Fruit fly (Drosophila melanogaster) whole organism, embryonic: ENCODE data around the gene CG33203.

ENCODE experiments used
- Abd-B ChIP-seq: fragments of 200-800 bp; sonication (Bioruptor generic); optimal IDR thresholded peaks from 2 replicates; lab custom pipeline; 2018; ENCODE audit warnings: missing biosample characterization, mild to moderate bottlenecking, missing genetic modification characterization, moderate library complexity
- Aef1 ChIP-seq: fragments of 200-800 bp; sonication (Bioruptor generic); IDR thresholded peaks from 3 replicates; pipeline ENCODE4 v1.3.6; 2022; ENCODE audit warnings: missing biosample characterization, missing genetic modification characterization
- Antp ChIP-seq: fragments of 200-800 bp; sonication (Bioruptor generic); optimal IDR thresholded peaks from 3 replicates; lab custom pipeline; 2016; ENCODE audit warnings: missing biosample characterization, missing genetic modification characterization
- Atf3 ChIP-seq: fragments of 200-800 bp; sonication (Bioruptor generic); optimal IDR thresholded peaks from 3 replicates; lab custom pipeline; 2016; ENCODE audit warnings: missing biosample characterization, missing genetic modification characterization
- CG10565 ChIP-seq: fragments of 200-800 bp; sonication (Bioruptor generic); optimal IDR thresholded peaks from 3 replicates; lab custom pipeline; 2016; ENCODE audit warnings: missing biosample characterization, mild to moderate bottlenecking, missing genetic modification characterization
- CG10654 ChIP-seq: fragments of 200-800 bp; sonication (Bioruptor generic); optimal IDR thresholded peaks from 2 replicates; lab custom pipeline; 2016; ENCODE audit warnings: missing biosample characterization, missing genetic modification characterization
- CG13775 ChIP-seq: fragments of 200-800 bp; sonication (Bioruptor generic); optimal IDR thresholded peaks from 3 replicates; lab custom pipeline; 2017; ENCODE audit warnings: missing biosample characterization, mild to moderate bottlenecking, missing genetic modification characterization
- CG1602 ChIP-seq: fragments of 200-800 bp; sonication (Bioruptor generic); optimal IDR thresholded peaks from 3 replicates; lab custom pipeline; 2016; ENCODE audit warnings: missing biosample characterization, missing genetic modification characterization
- CG16815 ChIP-seq: fragments of 200-800 bp; sonication (Bioruptor generic); optimal IDR thresholded peaks from 3 replicates; lab custom pipeline; 2017; ENCODE audit warnings: missing biosample characterization, mild to moderate bottlenecking, missing genetic modification characterization
- CG2120 ChIP-seq: fragments of 200-800 bp; sonication (Bioruptor generic); optimal IDR thresholded peaks from 3 replicates; lab custom pipeline; 2016; ENCODE audit warnings: missing biosample characterization, missing genetic modification characterization
- CG32772 ChIP-seq: fragments of 200-800 bp; sonication (Bioruptor generic); IDR thresholded peaks from 2 replicates; pipeline ENCODE4 v1.3.6; 2022; ENCODE audit warnings: missing biosample characterization, missing genetic modification characterization
- CG3838 ChIP-seq: fragments of 200-800 bp; sonication (Bioruptor generic); optimal IDR thresholded peaks from 3 replicates; lab custom pipeline; 2016; ENCODE audit warnings: missing biosample characterization, missing genetic modification characterization
- CG3995 ChIP-seq: fragments of 200-800 bp; sonication (Bioruptor generic); optimal IDR thresholded peaks from 3 replicates; lab custom pipeline; 2016; ENCODE audit warnings: missing biosample characterization, missing genetic modification characterization
- CG4820 ChIP-seq: fragments of 200-800 bp; sonication (Bioruptor generic); optimal IDR thresholded peaks from 3 replicates; lab custom pipeline; 2016; ENCODE audit warnings: missing biosample characterization, missing genetic modification characterization
- CG5953 ChIP-seq: fragments of 200-800 bp; sonication (Bioruptor generic); IDR thresholded peaks from 2 replicates; pipeline ENCODE4 v1.3.6; 2022; ENCODE audit warnings: missing biosample characterization, missing genetic modification characterization
- CG6689 ChIP-seq: fragments of 200-800 bp; sonication (Bioruptor generic); IDR thresholded peaks from 2 replicates; pipeline ENCODE4 v1.3.6; 2022; ENCODE audit warnings: missing biosample characterization, missing genetic modification characterization
- CG6765 ChIP-seq: fragments of 200-800 bp; sonication (Bioruptor generic); optimal IDR thresholded peaks from 3 replicates; lab custom pipeline; 2017; ENCODE audit warnings: missing biosample characterization, mild to moderate bottlenecking, missing genetic modification characterization
- CG7556 ChIP-seq: fragments of 200-800 bp; sonication (Bioruptor generic); optimal IDR thresholded peaks from 2 replicates; lab custom pipeline; 2017; ENCODE audit warnings: missing biosample characterization, mild to moderate bottlenecking, missing genetic modification characterization
- CG7745 ChIP-seq: fragments of 200-800 bp; sonication (Bioruptor generic); optimal IDR thresholded peaks from 2 replicates; lab custom pipeline; 2018; ENCODE audit warnings: missing biosample characterization, mild to moderate bottlenecking, missing genetic modification characterization, moderate library complexity
- CG8924 ChIP-seq: fragments of 200-800 bp; optimal IDR thresholded peaks from 3 replicates; lab custom pipeline; 2019; ENCODE audit warnings: missing biosample characterization, mild to moderate bottlenecking, missing genetic modification characterization, moderate library complexity
- CG8944 ChIP-seq: fragments of 200-800 bp; sonication (Bioruptor generic); optimal IDR thresholded peaks from 3 replicates; lab custom pipeline; 2016; ENCODE audit warnings: missing biosample characterization, missing genetic modification characterization
- CoRest ChIP-seq: fragments of 200-800 bp; sonication (Bioruptor generic); optimal IDR thresholded peaks from 3 replicates; lab custom pipeline; 2018; ENCODE audit warnings: missing biosample characterization, mild to moderate bottlenecking, missing genetic modification characterization, moderate library complexity
- Jarid2 ChIP-seq: fragments of 200-800 bp; sonication (Bioruptor generic); optimal IDR thresholded peaks from 3 replicates; lab custom pipeline; 2017; ENCODE audit warnings: mild to moderate bottlenecking, missing biosample characterization, missing genetic modification reagents, missing genetic modification characterization
- Lhr ChIP-seq: fragments of 200-800 bp; sonication (Bioruptor generic); optimal IDR thresholded peaks from 3 replicates; lab custom pipeline; 2017; ENCODE audit warnings: mild to moderate bottlenecking, missing biosample characterization, missing genetic modification reagents, missing genetic modification characterization
- Oli ChIP-seq: fragments of 200-800 bp; sonication (Bioruptor generic); optimal IDR thresholded peaks from 2 replicates; lab custom pipeline; 2018; ENCODE audit warnings: missing biosample characterization, mild to moderate bottlenecking, missing genetic modification characterization, moderate library complexity
- ash1 ChIP-seq: fragments of 200-800 bp; sonication (Bioruptor generic); optimal IDR thresholded peaks from 2 replicates; lab custom pipeline; 2018; ENCODE audit warnings: missing biosample characterization, mild to moderate bottlenecking, missing genetic modification characterization
- bsh ChIP-seq, 2 experiments: fragments of 200-800 bp; sonication (Bioruptor generic); optimal IDR thresholded peaks; 2 replicates each; lab custom pipeline; 2017 to 2018; ENCODE audit warnings: mild to moderate bottlenecking in 2 of 2, missing biosample characterization in 2 of 2, missing genetic modification characterization in 2 of 2, moderate library complexity in 1 of 2
- cad ChIP-seq: fragments of >200 bp; optimal IDR thresholded peaks from 2 replicates; lab custom pipeline; 2017; ENCODE audit warnings: missing biosample characterization, missing genetic modification characterization
- cato ChIP-seq: fragments of 200-800 bp; sonication (Bioruptor generic); optimal IDR thresholded peaks from 2 replicates; lab custom pipeline; 2016; ENCODE audit warnings: missing biosample characterization, missing genetic modification characterization, borderline replicate concordance
- chif ChIP-seq, 2 experiments: fragments of 200-800 bp; sonication (Bioruptor generic); optimal IDR thresholded peaks; 3 replicates each; lab custom pipeline; 2016; ENCODE audit warnings: missing biosample characterization in 2 of 2, missing genetic modification characterization in 2 of 2
- dmrt99B ChIP-seq: fragments of 200-800 bp; sonication (Bioruptor generic); optimal IDR thresholded peaks from 2 replicates; lab custom pipeline; 2018; ENCODE audit warnings: missing biosample characterization, mild to moderate bottlenecking, missing genetic modification characterization, moderate library complexity
- ewg ChIP-seq: fragments of 200-800 bp; sonication (Bioruptor generic); optimal IDR thresholded peaks from 3 replicates; lab custom pipeline; 2017; ENCODE audit warnings: mild to moderate bottlenecking, missing biosample characterization, missing genetic modification reagents, missing genetic modification characterization
- gt ChIP-seq: fragments of 200-800 bp; sonication (Bioruptor generic); IDR thresholded peaks from 2 replicates; pipeline ENCODE4 v1.3.6; 2022; ENCODE audit warnings: missing biosample characterization, missing genetic modification characterization
- ken ChIP-seq: fragments of 200-800 bp; sonication (Bioruptor generic); IDR thresholded peaks from 3 replicates; pipeline ENCODE4 v1.3.6; 2022; ENCODE audit warnings: missing biosample characterization, missing genetic modification characterization
- lbe ChIP-seq: fragments of 200-800 bp; sonication (Bioruptor generic); optimal IDR thresholded peaks from 2 replicates; lab custom pipeline; 2016; ENCODE audit warnings: missing biosample characterization, mild to moderate bottlenecking, missing genetic modification characterization
- mld ChIP-seq: fragments of 200-800 bp; sonication (Bioruptor generic); IDR thresholded peaks from 3 replicates; pipeline ENCODE4 v1.3.6; 2022; ENCODE audit warnings: missing biosample characterization, missing genetic modification characterization; ENCODE audit not compliant: partially characterized antibody
- nau ChIP-seq: fragments of 200-800 bp; sonication (Bioruptor generic); optimal IDR thresholded peaks from 3 replicates; lab custom pipeline; 2017; ENCODE audit warnings: missing biosample characterization, mild to moderate bottlenecking, missing genetic modification characterization, missing genetic modification reagents
- nerfin-1 ChIP-seq: fragments of 200-800 bp; sonication (Bioruptor generic); optimal IDR thresholded peaks from 3 replicates; lab custom pipeline; 2019; ENCODE audit warnings: missing biosample characterization, mild to moderate bottlenecking, missing genetic modification characterization, moderate library complexity
- nom ChIP-seq: fragments of 200-800 bp; sonication (Bioruptor generic); optimal IDR thresholded peaks from 2 replicates; lab custom pipeline; 2017; ENCODE audit warnings: missing biosample characterization, missing genetic modification characterization, mild to moderate bottlenecking, moderate library complexity, missing genetic modification reagents
- pan ChIP-seq, 4 experiments: fragments of >200 bp in 3 of 4; fragments of 200-800 bp in 1 of 4; sonication (Bioruptor generic) in 1 of 4; optimal IDR thresholded peaks in 3 of 4; IDR thresholded peaks in 1 of 4; 2 replicates each; pipeline versions ENCODE4 v1.3.6 to Lab custom; 2017 to 2022; ENCODE audit warnings: missing biosample characterization in 2 of 4, missing genetic modification characterization in 2 of 4, mixed read lengths in 1 of 4
- peb ChIP-seq: fragments of 200-800 bp; sonication (Bioruptor generic); IDR thresholded peaks from 2 replicates; pipeline ENCODE4 v1.3.6; 2022; ENCODE audit warnings: missing biosample characterization, missing genetic modification characterization
- pfk ChIP-seq: fragments of 200-800 bp; sonication (Bioruptor generic); optimal IDR thresholded peaks from 2 replicates; lab custom pipeline; 2018; ENCODE audit warnings: missing biosample characterization, mild to moderate bottlenecking, missing genetic modification characterization, moderate library complexity
- prd ChIP-seq, 3 experiments: fragments of >200 bp in 2 of 3; fragments of 200-800 bp in 1 of 3; sonication (Bioruptor generic) in 1 of 3; optimal IDR thresholded peaks in 2 of 3; IDR thresholded peaks in 1 of 3; 2 replicates in 2 of 3; 3 replicates in 1 of 3; pipeline versions ENCODE4 v1.3.6 to Lab custom; 2017 to 2022; ENCODE audit warnings: missing biosample characterization in 1 of 3, missing genetic modification characterization in 1 of 3
- sc ChIP-seq, 3 experiments: fragments of >200 bp in 2 of 3; fragments of 200-800 bp in 1 of 3; sonication (Bioruptor generic) in 1 of 3; optimal IDR thresholded peaks; 2 replicates in 2 of 3; 3 replicates in 1 of 3; lab custom pipeline; 2017; ENCODE audit warnings: mild to moderate bottlenecking in 1 of 3, missing biosample characterization in 1 of 3, missing genetic modification characterization in 1 of 3, missing genetic modification reagents in 1 of 3
- sens ChIP-seq: fragments of 200-800 bp; sonication (Bioruptor generic); peaks from one replicate; lab custom pipeline; 2016; ENCODE audit warnings: missing biosample characterization, missing genetic modification characterization
- trh ChIP-seq: fragments of 200-800 bp; sonication (Bioruptor generic); optimal IDR thresholded peaks from 2 replicates; lab custom pipeline; 2016; ENCODE audit warnings: missing biosample characterization, missing genetic modification characterization
- unpg ChIP-seq: fragments of 200-800 bp; sonication (Bioruptor generic); optimal IDR thresholded peaks from 3 replicates; lab custom pipeline; 2018; ENCODE audit warnings: missing biosample characterization, mild to moderate bottlenecking, missing genetic modification characterization, moderate library complexity
- usp ChIP-seq: fragments of >200 bp; optimal IDR thresholded peaks from 2 replicates; lab custom pipeline; 2017; ENCODE audit warnings: missing biosample characterization, missing genetic modification characterization
- zf30C ChIP-seq: fragments of 200-800 bp; sonication (Bioruptor generic); optimal IDR thresholded peaks from 3 replicates; lab custom pipeline; 2018; ENCODE audit warnings: missing biosample characterization, mild to moderate bottlenecking, missing genetic modification characterization

Gene CG33203

DNA sequence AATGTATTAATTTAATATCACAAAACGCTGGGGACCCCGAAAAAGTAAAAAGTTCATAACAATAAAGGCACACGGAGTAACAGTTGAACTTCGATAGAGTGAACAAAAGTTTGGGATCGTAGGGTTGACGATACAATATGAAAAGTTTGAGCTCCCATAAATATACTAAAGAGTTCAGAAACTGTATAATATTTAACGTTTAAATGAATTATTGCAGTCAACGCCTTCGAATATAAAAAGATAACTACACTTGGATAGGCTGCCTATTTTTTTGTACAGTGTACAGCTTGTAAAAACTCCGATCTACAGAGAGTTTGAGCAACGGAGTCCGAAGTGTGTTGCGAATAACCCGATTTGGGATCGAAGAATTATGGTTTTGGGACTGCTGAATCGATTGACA is 56.8 kb downstream of the CG33203 start (continued):
- TF ChIP-seq Abd-B (GFP tag; lab: Kevin White, UChicago) (no peak), CG2120 (peak; percentile 27), pan (optimal IDR thresholded peaks at IDR 0.05; lab: Kevin White, UChicago) (no peak), pan (GFP tag; optimal IDR thresholded peaks at IDR 0.05 in 1 of 2, IDR thresholded peaks at IDR 0.05 in 1 of 2) (peak in 1 of 2 experiments; percentile 14), unpg (GFP tag; lab: Kevin White, UChicago) (peak; percentile 30), Aef1 (GFP tag; lab: Robert Waterston, UW) (no peak), CG8944 (GFP tag; lab: Kevin White, UChicago) (no peak), sens (peak; percentile 46), CG13775 (GFP tag; lab: Kevin White, UChicago) (no peak), CG5953 (no peak), Jarid2 (no peak), CG3838 (no peak), CG8924 (tag; lab: Kevin White, UChicago) (peak; percentile 12), pfk (GFP tag; lab: Kevin White, UChicago) (no peak), gt (GFP tag; lab: Robert Waterston, UW) (no peak), ewg (GFP tag; lab: Kevin White, UChicago) (no peak), cad (GFP tag; lab: Kevin White, UChicago) (no peak), peb (GFP tag; lab: Robert Waterston, UW) (no peak), mld (GFP tag; lab: Robert Waterston, UW) (no peak), nerfin-1 (tag; lab: Kevin White, UChicago) (no peak), Lhr (GFP tag; lab: Kevin White, UChicago) (no peak), lbe (GFP tag; lab: Kevin White, UChicago) (peak; percentile 28), chif (GFP tag; optimal IDR thresholded peaks at IDR 0.05; lab: Kevin White, UChicago) (peak in 1 of 2 experiments; percentile 6), CG3995 (GFP tag; lab: Kevin White, UChicago) (no peak), ash1 (GFP tag; lab: Kevin White, UChicago) (no peak), CG32772 (no peak), CG7556 (no peak), CG6765 (GFP tag; lab: Kevin White, UChicago) (no peak), trh (GFP tag; lab: Kevin White, UChicago) (no peak), CG4820 (GFP tag; lab: Kevin White, UChicago) (peak; percentile 23), CG1602 (GFP tag; lab: Kevin White, UChicago) (no peak), CG10565 (GFP tag; lab: Kevin White, UChicago) (no peak), Oli (tag; lab: Kevin White, UChicago) (no peak), nau (GFP tag; lab: Kevin White, UChicago) (no peak), bsh (GFP tag; optimal IDR thresholded peaks at IDR 0.05; lab: Kevin White, UChicago) (peak in 1 of 2 experiments; percentile 3), nom (GFP tag; lab: Kevin White, UChicago) (no peak), zf30C (GFP tag; lab: Kevin White, UChicago) (peak; percentile 35), ken (GFP tag; lab: Robert Waterston, UW) (no peak), CG16815 (GFP tag; lab: Kevin White, UChicago) (no peak), CoRest (tag; lab: Kevin White, UChicago) (peak; percentile 7), Antp (GFP tag; lab: Kevin White, UChicago) (no peak), Atf3 (GFP tag; lab: Kevin White, UChicago) (no peak), prd (optimal IDR thresholded peaks at IDR 0.05; lab: Kevin White, UChicago) (no peak), prd (GFP tag; IDR thresholded peaks at IDR 0.05; lab: Robert Waterston, UW) (no peak), usp (GFP tag; lab: Kevin White, UChicago) (no peak), dmrt99B (tag; lab: Kevin White, UChicago) (peak; percentile 42), cato (GFP tag; lab: Kevin White, UChicago) (no peak), CG6689 (GFP tag; lab: Robert Waterston, UW) (no peak), CG10654 (GFP tag; lab: Kevin White, UChicago) (no peak), CG7745 (tag; lab: Kevin White, UChicago) (no peak), sc (optimal IDR thresholded peaks at IDR 0.05; lab: Kevin White, UChicago) (no peak), sc (GFP tag; optimal IDR thresholded peaks at IDR 0.05; lab: Kevin White, UChicago) (no peak)
